Worm (Caenorhabditis elegans): ENCODE data around the gene C14C6.5.

C14C6.5 gene

DNA sequence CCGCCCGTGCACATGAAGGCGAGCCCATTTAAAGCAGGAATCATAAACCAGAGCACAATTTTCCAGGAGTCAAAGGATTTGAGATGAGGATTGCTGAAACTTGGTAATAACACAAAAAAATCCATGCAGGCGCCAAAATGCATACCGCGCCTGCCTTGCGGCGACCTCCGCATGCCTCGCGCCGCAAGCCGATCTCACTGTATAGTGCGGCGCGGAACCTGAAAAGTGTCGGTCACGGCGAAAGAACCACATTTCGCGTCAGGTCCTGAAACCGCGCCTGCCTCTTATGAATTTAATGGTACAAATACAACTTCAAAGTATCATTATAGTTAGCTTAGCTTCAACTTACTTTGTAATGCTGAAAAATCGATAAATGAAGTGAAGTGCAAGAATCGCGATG, 35.9 kb upstream of the C14C6.5 start:
- TF ChIP-seq lin-14 (GFP tag; optimal IDR thresholded peaks at IDR 0.05) (no peak), elt-2 (tag; optimal IDR thresholded peaks at IDR 0.05) (no peak), ceh-82 (tag; optimal IDR thresholded peaks at IDR 0.05) (no peak), ces-1 (GFP tag; optimal IDR thresholded peaks at IDR 0.05) (no peak), Y116A8C.19 (tag; optimal IDR thresholded peaks at IDR 0.05; ENCODE audit: borderline replicate concordance) (no peak), nhr-71 (tag; optimal IDR thresholded peaks at IDR 0.05) (no peak), zip-4 (GFP tag; optimal IDR thresholded peaks at IDR 0.05) (no peak), grh-1 (GFP tag; IDR thresholded peaks at IDR 0.05) (no peak), nhr-85 (tag) (no peak), ceh-8 (GFP tag; optimal IDR thresholded peaks at IDR 0.05) (no peak), C04F5.9 (tag; optimal IDR thresholded peaks at IDR 0.05) (no peak), dsc-1 (tag; optimal IDR thresholded peaks at IDR 0.05) (no peak), jun-1 (tag; optimal IDR thresholded peaks at IDR 0.05) (no peak), ceh-90 (tag; optimal IDR thresholded peaks at IDR 0.05) (no peak), efl-1 (optimal IDR thresholded peaks at IDR 0.05) (no peak), efl-1 (GFP tag; optimal IDR thresholded peaks at IDR 0.05 in 1 of 2) (no peak)

DNA sequence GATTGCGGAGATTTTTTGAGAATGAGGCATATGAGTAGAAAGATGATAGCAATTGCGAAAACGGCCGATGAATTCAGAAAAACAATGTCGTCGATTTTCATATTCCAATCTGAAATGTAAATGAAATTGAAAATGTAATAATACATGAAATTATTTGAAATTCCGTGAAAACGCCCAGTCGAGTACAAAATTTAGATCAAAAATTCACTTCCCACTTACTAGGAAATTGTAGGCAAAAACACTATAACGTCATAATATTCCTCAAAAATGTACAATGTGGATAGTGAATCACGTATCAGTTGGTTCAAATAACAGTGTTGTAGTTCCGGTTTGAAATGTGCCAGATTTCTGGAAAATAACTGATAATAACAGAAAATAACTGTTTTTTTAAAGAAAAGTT, 35.2 kb upstream of the C14C6.5 start, which contains the start of gene str-256:
TSS of gene str-256 (minus strand) at position 101 of the 400 bp plus-strand sequence.
- TF ChIP-seq nhr-71 (tag; optimal IDR thresholded peaks at IDR 0.05) (no peak), sup-37 (GFP tag; optimal IDR thresholded peaks at IDR 0.05) (no peak), jun-1 (tag; optimal IDR thresholded peaks at IDR 0.05) (no peak), ces-1 (GFP tag; optimal IDR thresholded peaks at IDR 0.05) (no peak), pqm-1 (tag; optimal IDR thresholded peaks at IDR 0.05) (no peak), ceh-63 (GFP tag; optimal IDR thresholded peaks at IDR 0.05) (no peak), ztf-4 (tag; optimal IDR thresholded peaks at IDR 0.05) (no peak), swsn-7 (tag; optimal IDR thresholded peaks at IDR 0.05) (no peak), nhr-28 (tag; optimal IDR thresholded peaks at IDR 0.05) (no peak), lin-39 (tag; optimal IDR thresholded peaks at IDR 0.05) (no peak), efl-1 (optimal IDR thresholded peaks at IDR 0.05) (no peak), efl-1 (GFP tag; optimal IDR thresholded peaks at IDR 0.05 in 1 of 2) (no peak)

DNA sequence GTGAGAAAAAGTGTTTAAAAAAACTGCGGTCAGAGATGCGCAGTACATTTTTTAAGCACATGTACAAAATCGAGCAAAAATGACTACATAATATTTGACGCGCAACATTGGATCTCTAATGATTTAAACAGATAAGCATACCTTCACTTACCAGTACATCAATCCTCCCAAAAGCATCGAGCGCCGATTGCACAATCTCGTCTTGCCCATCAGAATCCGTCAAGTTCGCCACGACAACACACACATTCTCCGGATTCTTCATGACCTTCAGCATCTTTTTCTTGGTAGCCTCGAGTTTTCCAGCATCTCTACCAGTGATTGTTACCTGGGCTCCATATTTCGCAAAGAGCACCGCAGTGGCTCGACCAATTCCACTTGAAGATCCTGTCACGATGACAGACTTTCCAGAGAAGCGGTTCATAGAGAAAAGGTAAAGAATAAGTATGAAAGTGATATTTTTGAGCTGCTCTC, 33.6 kb upstream of the C14C6.5 start, which contains the start of gene T01G6.10:
TSS of gene T01G6.10 (minus strand) at position 421 of the 471 bp plus-strand sequence.
- TF ChIP-seq lin-13 (GFP tag; optimal IDR thresholded peaks at IDR 0.05) (no peak), tbx-2 (tag; optimal IDR thresholded peaks at IDR 0.05) (no peak), mep-1 (tag; optimal IDR thresholded peaks at IDR 0.05) (no peak), sox-4 (tag; optimal IDR thresholded peaks at IDR 0.05) (no peak), fkh-8 (tag; optimal IDR thresholded peaks at IDR 0.05) (no peak)

DNA sequence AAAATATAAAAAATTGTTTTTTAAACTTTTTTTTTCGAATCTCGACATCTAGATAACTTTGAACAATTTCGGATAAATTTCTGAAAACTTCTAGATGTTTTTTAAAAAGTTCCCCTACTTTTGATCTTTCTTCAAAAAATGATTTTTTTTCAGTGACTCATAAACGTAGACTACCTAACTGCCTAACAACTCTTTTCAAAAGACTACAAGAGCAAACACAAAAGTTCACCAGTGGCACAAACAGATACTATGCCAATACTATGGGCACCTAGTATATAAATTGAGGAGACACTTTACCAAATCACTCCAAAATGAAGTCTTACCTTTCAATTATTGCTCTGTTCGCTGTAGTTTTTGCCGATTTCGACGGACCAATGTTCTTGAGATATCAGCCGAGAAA, 32.7 kb upstream of the C14C6.5 start, which contains the start of gene srlf-35:
TSS of gene srlf-35 (plus strand) at position 301 of the 400 bp plus-strand sequence.
- TF ChIP-seq pqm-1 (tag; optimal IDR thresholded peaks at IDR 0.05) (no peak), tbx-2 (tag; optimal IDR thresholded peaks at IDR 0.05) (no peak), elt-2 (tag; optimal IDR thresholded peaks at IDR 0.05) (no peak), ama-1 (optimal IDR thresholded peaks at IDR 0.05) (no peak), xbp-1 (tag; optimal IDR thresholded peaks at IDR 0.05) (no peak), dpl-1 (GFP tag; optimal IDR thresholded peaks at IDR 0.05) (no peak), swsn-7 (tag; optimal IDR thresholded peaks at IDR 0.05) (no peak), snpc-4 (tag; optimal IDR thresholded peaks at IDR 0.05) (no peak), nhr-85 (tag) (no peak), ceh-82 (tag; optimal IDR thresholded peaks at IDR 0.05) (no peak), nhr-237 (tag; optimal IDR thresholded peaks at IDR 0.05) (no peak), unc-130 (tag; optimal IDR thresholded peaks at IDR 0.05) (no peak), unc-62 (GFP tag; optimal IDR thresholded peaks at IDR 0.05) (no peak), rnt-1 (tag; optimal IDR thresholded peaks at IDR 0.05) (no peak), hpl-2 (GFP tag; optimal IDR thresholded peaks at IDR 0.05) (no peak), mdl-1 (tag; optimal IDR thresholded peaks at IDR 0.05) (no peak), nhr-71 (tag; optimal IDR thresholded peaks at IDR 0.05) (no peak)
